Fruit fly (Drosophila melanogaster): ENCODE results near the gene Vps16B.
A peak's percentile ranks its signal among the peaks of the same experiment; 100 is the strongest.

The Vps16B gene

DNA sequence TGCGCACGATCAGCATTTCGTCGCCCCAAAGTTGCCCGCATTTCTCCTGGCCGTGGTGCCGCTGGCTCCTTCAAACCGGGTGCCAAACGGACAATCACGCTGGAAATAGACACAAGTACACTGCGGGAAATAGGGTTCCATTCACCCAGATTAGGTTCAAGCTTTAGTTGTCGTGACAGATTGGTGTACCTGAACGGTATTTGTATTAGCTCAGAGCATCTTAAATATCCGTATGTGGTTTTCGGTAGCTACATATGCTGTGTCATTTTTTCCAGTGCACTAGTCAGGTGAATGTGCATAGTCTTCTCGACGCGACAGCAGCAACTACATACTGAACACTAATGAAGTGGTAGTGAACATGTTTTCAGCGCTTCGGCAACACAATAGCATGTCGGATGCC, 30.9 kb upstream of the Vps16B start (continued):
- no peak for TF ChIP-seq CHES-1-like (GFP tag; optimal IDR thresholded peaks at IDR 0.05)
- TF ChIP-seq CG3163 (GFP tag; optimal IDR thresholded peaks at IDR 0.05), result no peak
- no peak for TF ChIP-seq psq (GFP tag; optimal IDR thresholded peaks at IDR 0.05)
- TF ChIP-seq CG32767 (GFP tag; IDR thresholded peaks at IDR 0.05), result no peak
- peak; percentile 41 for TF ChIP-seq Ptx1 (GFP tag; IDR thresholded peaks at IDR 0.05)
- peak; percentile 54; the same call in 1 of the 3 replicates for TF ChIP-seq gce (GFP tag; IDR thresholded peaks at IDR 0.05)
- no peak for TF ChIP-seq sqz (GFP tag; optimal IDR thresholded peaks at IDR 0.05)
- 0 out of 3 replicates have a peak, but pooled peaks have one; percentile 32 for TF ChIP-seq CG34422 (GFP tag; IDR thresholded peaks at IDR 0.05)
- TF ChIP-seq esg (GFP tag; conservative IDR thresholded peaks at IDR 0.05), result 0 out of 2 replicates have a peak, but pooled peaks have one; percentile 17
- TF ChIP-seq Xbp1 (GFP tag; optimal IDR thresholded peaks at IDR 0.05), result peak; percentile 13
- TF ChIP-seq chif (GFP tag; optimal IDR thresholded peaks at IDR 0.05), result peak in 1 of 2 experiments; percentile 28
- TF ChIP-seq az2 (GFP tag; optimal IDR thresholded peaks at IDR 0.05), result peak; percentile 4
- no peak for TF ChIP-seq Lpt (GFP tag; optimal IDR thresholded peaks at IDR 0.05)
- 0 out of 3 replicates have a peak, but pooled peaks have one; percentile 13 for TF ChIP-seq CG11560 (tag; IDR thresholded peaks at IDR 0.05)
- no peak for TF ChIP-seq pan (optimal IDR thresholded peaks at IDR 0.05)
- peak in 1 of 2 experiments; percentile 49 for TF ChIP-seq pan (GFP tag; optimal IDR thresholded peaks at IDR 0.05 in 1 of 2, IDR thresholded peaks at IDR 0.05 in 1 of 2)
- TF ChIP-seq ci (GFP tag; IDR thresholded peaks at IDR 0.05), result peak; percentile 48; the same call in 1 of the 3 replicates
- peak; percentile 30 for TF ChIP-seq nmo (GFP tag; optimal IDR thresholded peaks at IDR 0.05)
- no peak for TF ChIP-seq dmrt99B (tag; optimal IDR thresholded peaks at IDR 0.05)
- no peak for TF ChIP-seq Taf1 (GFP tag; IDR thresholded peaks at IDR 0.05)
- TF ChIP-seq CG11247 (GFP tag; IDR thresholded peaks at IDR 0.05), result 0 out of 2 replicates have a peak, but pooled peaks have one; percentile 7
- TF ChIP-seq Med (GFP tag), result peak; percentile 74

DNA sequence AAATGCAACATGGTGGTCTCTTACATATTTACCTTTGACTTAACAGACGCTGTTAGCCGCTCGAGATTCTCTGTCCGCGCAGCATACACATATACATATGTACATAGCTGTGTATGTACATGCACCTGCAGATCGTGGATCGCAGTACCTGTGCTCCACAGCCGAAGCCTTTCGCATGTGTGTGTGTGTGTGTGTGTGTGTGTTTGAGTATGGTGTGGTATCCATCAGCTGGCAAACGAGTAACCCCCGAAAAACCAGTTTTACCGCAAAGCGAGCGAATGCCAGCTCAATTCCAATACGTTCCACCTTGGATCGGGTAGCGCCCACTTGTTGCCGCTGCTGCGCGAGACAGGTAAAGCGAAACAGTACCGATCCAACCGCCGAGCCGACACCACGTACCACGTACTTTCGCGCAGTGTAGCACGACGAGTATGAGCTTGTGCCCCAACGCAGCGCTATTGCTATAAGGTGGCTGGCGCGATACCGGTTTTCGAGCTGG, 25.1 kb upstream of the Vps16B start, which contains the start of gene Cad99C:
Gene Cad99C, plus strand, starts transcription at position 365 of the 499 bp plus-strand sequence.
- TF ChIP-seq tna (GFP tag; IDR thresholded peaks at IDR 0.05; ENCODE audit: partially characterized antibody) (no peak), nom (GFP tag; optimal IDR thresholded peaks at IDR 0.05) (peak; percentile 50), CG3847 (GFP tag; IDR thresholded peaks at IDR 0.05) (0 out of 2 replicates have a peak, but pooled peaks have one; percentile 15), CG2116 (GFP tag; optimal IDR thresholded peaks at IDR 0.05) (no peak), dimm (GFP tag; IDR thresholded peaks at IDR 0.05) (no peak), CG11085 (GFP tag; IDR thresholded peaks at IDR 0.05) (no peak), HHEX (GFP tag; optimal IDR thresholded peaks at IDR 0.05) (peak; percentile 31), CG15479 (GFP tag; optimal IDR thresholded peaks at IDR 0.05) (no peak), CG34422 (GFP tag; IDR thresholded peaks at IDR 0.05) (0 out of 3 replicates have a peak, but pooled peaks have one; percentile 38), sr (GFP tag; IDR thresholded peaks at IDR 0.05) (peak; percentile 71; the same call in 2 of the 3 replicates), row (GFP tag; IDR thresholded peaks at IDR 0.05) (0 out of 3 replicates have a peak, but pooled peaks have one; percentile 8), sens-2 (GFP tag; IDR thresholded peaks at IDR 0.05) (no peak), CG2199 (GFP tag; IDR thresholded peaks at IDR 0.05) (peak; percentile 84), CG17186 (GFP tag; optimal IDR thresholded peaks at IDR 0.05) (no peak), bbx (GFP tag; IDR thresholded peaks at IDR 0.05; ENCODE audit: partially characterized antibody) (peak; percentile 57), CG18764 (GFP tag; optimal IDR thresholded peaks at IDR 0.05) (no peak), CG14014 (GFP tag; IDR thresholded peaks at IDR 0.05) (no peak), grau (tag; optimal IDR thresholded peaks at IDR 0.05) (no peak), ac (GFP tag; optimal IDR thresholded peaks at IDR 0.05) (no peak), abd-A (tag; optimal IDR thresholded peaks at IDR 0.05) (no peak), CG12155 (GFP tag; optimal IDR thresholded peaks at IDR 0.05) (peak; percentile 24), pros (GFP tag; optimal IDR thresholded peaks at IDR 0.05) (peak; percentile 62), CG12391 (tag; optimal IDR thresholded peaks at IDR 0.05) (no peak), slbo (GFP tag; IDR thresholded peaks at IDR 0.05) (peak; percentile 16; the same call in 1 of the 2 replicates), Oli (tag; optimal IDR thresholded peaks at IDR 0.05) (no peak), pan (optimal IDR thresholded peaks at IDR 0.05) (no peak), pan (GFP tag; optimal IDR thresholded peaks at IDR 0.05 in 1 of 2, IDR thresholded peaks at IDR 0.05 in 1 of 2) (peak in 1 of 2 experiments; percentile 32), Ada2b (GFP tag; IDR thresholded peaks at IDR 0.05) (no peak), CG7357 (GFP tag; IDR thresholded peaks at IDR 0.05) (no peak), CG8359 (GFP tag; optimal IDR thresholded peaks at IDR 0.05; ENCODE audit: borderline replicate concordance) (no peak), CG2129 (GFP tag; IDR thresholded peaks at IDR 0.05; ENCODE audit: partially characterized antibody) (no peak)

All from whole organism, embryonic.